Worm (Caenorhabditis elegans): ENCODE data around the gene taf-13.

Gene taf-13

ce11 chrII:10558962-10559415, 46.4 kb downstream of the taf-13 start:
- TF ChIP-seq hlh-17 (GFP tag; optimal IDR thresholded peaks at IDR 0.05; ENCODE audit: borderline replicate concordance) = no peak
- no peak for TF ChIP-seq unc-98 (GFP tag; IDR thresholded peaks at IDR 0.05)
- peak; percentile 78 for TF ChIP-seq lir-3 (tag; optimal IDR thresholded peaks at IDR 0.05; ENCODE audit: poor library complexity)
- TF ChIP-seq vab-15 (tag; optimal IDR thresholded peaks at IDR 0.05) = no peak
- peak; percentile 83 for TF ChIP-seq swsn-7 (tag; optimal IDR thresholded peaks at IDR 0.05)
- no peak for TF ChIP-seq aly-2 (tag; optimal IDR thresholded peaks at IDR 0.05)
- peak; percentile 89 for TF ChIP-seq rnt-1 (tag; optimal IDR thresholded peaks at IDR 0.05)
- TF ChIP-seq C04F5.9 (tag; optimal IDR thresholded peaks at IDR 0.05) = peak; percentile 22
- TF ChIP-seq egl-27 (tag; optimal IDR thresholded peaks at IDR 0.05) = no peak
- TF ChIP-seq Y116A8C.19 (tag; optimal IDR thresholded peaks at IDR 0.05; ENCODE audit: borderline replicate concordance) = no peak
- TF ChIP-seq nhr-71 (tag; optimal IDR thresholded peaks at IDR 0.05) = peak; percentile 96
- peak; percentile 58 for TF ChIP-seq isw-1 (GFP tag; IDR thresholded peaks at IDR 0.05)
- TF ChIP-seq nhr-85 (tag) = peak; percentile 97
- TF ChIP-seq lsy-2 (tag; optimal IDR thresholded peaks at IDR 0.05) = peak; percentile 67 to 68
- peak; percentile 51 for TF ChIP-seq egl-13 (tag; optimal IDR thresholded peaks at IDR 0.05)
- TF ChIP-seq nhr-84 (tag; optimal IDR thresholded peaks at IDR 0.05) = no peak
- no peak for TF ChIP-seq pqm-1 (tag; optimal IDR thresholded peaks at IDR 0.05)
- TF ChIP-seq lin-13 (GFP tag; optimal IDR thresholded peaks at IDR 0.05) = peak; percentile 62
- peak; percentile 31 for TF ChIP-seq unc-130 (tag; optimal IDR thresholded peaks at IDR 0.05)
- TF ChIP-seq nhr-237 (tag; optimal IDR thresholded peaks at IDR 0.05) = no peak
- TF ChIP-seq mep-1 (tag; optimal IDR thresholded peaks at IDR 0.05) = peak; percentile 82
- peak; percentile 64 for TF ChIP-seq lin-39 (tag; optimal IDR thresholded peaks at IDR 0.05)
- no peak for TF ChIP-seq fos-1 (tag; optimal IDR thresholded peaks at IDR 0.05)
- TF ChIP-seq hlh-4 (tag; optimal IDR thresholded peaks at IDR 0.05) = no peak
- no peak for TF ChIP-seq nhr-28 (tag; optimal IDR thresholded peaks at IDR 0.05)
- peak; percentile 53 for TF ChIP-seq zip-4 (GFP tag; optimal IDR thresholded peaks at IDR 0.05)
- peak; percentile 95 for TF ChIP-seq nhr-20 (tag; optimal IDR thresholded peaks at IDR 0.05)
- peak; percentile 60 for TF ChIP-seq fkh-8 (tag; optimal IDR thresholded peaks at IDR 0.05)
- peak; percentile 12 to 56 (median 37) for TF ChIP-seq ceh-82 (tag; optimal IDR thresholded peaks at IDR 0.05)
- TF ChIP-seq snpc-4 (tag; optimal IDR thresholded peaks at IDR 0.05) = peak; percentile 31
- TF ChIP-seq elt-3 (tag; optimal IDR thresholded peaks at IDR 0.05) = peak in 2 of 6 experiments; percentile 45 to 52
- TF ChIP-seq mdl-1 (tag; optimal IDR thresholded peaks at IDR 0.05) = peak in 1 of 2 experiments; percentile 97
- TF ChIP-seq ceh-90 (tag; optimal IDR thresholded peaks at IDR 0.05) = no peak
- no peak for TF ChIP-seq lin-15B (tag; optimal IDR thresholded peaks at IDR 0.05)
- peak; percentile 88 for TF ChIP-seq nhr-47 (tag; optimal IDR thresholded peaks at IDR 0.05)
- peak; percentile 47 to 65 (median 58) for TF ChIP-seq dpl-1 (GFP tag; optimal IDR thresholded peaks at IDR 0.05)
- peak; percentile 25 for TF ChIP-seq elt-2 (tag; optimal IDR thresholded peaks at IDR 0.05)
- TF ChIP-seq C16A3.4 (tag; optimal IDR thresholded peaks at IDR 0.05) = peak; percentile 78
- TF ChIP-seq alr-1 (tag; optimal IDR thresholded peaks at IDR 0.05; ENCODE audit: borderline replicate concordance) = no peak
- peak; percentile 44 to 58 for TF ChIP-seq efl-1 (optimal IDR thresholded peaks at IDR 0.05)
- TF ChIP-seq efl-1 (GFP tag; optimal IDR thresholded peaks at IDR 0.05 in 1 of 2) = peak; percentile 57 to 95
- TF ChIP-seq mab-9 (GFP tag; IDR thresholded peaks at IDR 0.05) = peak; percentile 87
- no peak for TF ChIP-seq ceh-63 (GFP tag; optimal IDR thresholded peaks at IDR 0.05)
- no peak for TF ChIP-seq nhr-76 (tag; optimal IDR thresholded peaks at IDR 0.05)
- no peak for TF ChIP-seq F16B12.6 (tag; optimal IDR thresholded peaks at IDR 0.05)
- TF ChIP-seq zag-1 (tag; optimal IDR thresholded peaks at IDR 0.05) = no peak
- TF ChIP-seq mef-2 (tag; optimal IDR thresholded peaks at IDR 0.05) = no peak
- peak; percentile 93 for TF ChIP-seq snu-23 (GFP tag; optimal IDR thresholded peaks at IDR 0.05)
- peak; percentile 45 for TF ChIP-seq skn-1 (tag; optimal IDR thresholded peaks at IDR 0.05)
- TF ChIP-seq ceh-88 (GFP tag; IDR thresholded peaks at IDR 0.05) = peak; percentile 80
- peak; percentile 45 for TF ChIP-seq grh-1 (GFP tag; IDR thresholded peaks at IDR 0.05)
- TF ChIP-seq sup-37 (GFP tag; optimal IDR thresholded peaks at IDR 0.05) = peak; percentile 51
- TF ChIP-seq C34B4.2 (tag; optimal IDR thresholded peaks at IDR 0.05) = no peak
